Worm (Caenorhabditis elegans): ENCODE data around the gene F19G12.9.

ce11 chrX:1393891-1394290 lies 25.1 kb upstream of the F19G12.9 start, which contains the start of gene F56C3.9:
- TF ChIP-seq ztf-29 (GFP tag; IDR thresholded peaks at IDR 0.05) (no peak), flt-1 (GFP tag; IDR thresholded peaks at IDR 0.05) (no peak), ztf-23 (GFP tag; IDR thresholded peaks at IDR 0.05) (no peak), T22C8.4 (GFP tag; IDR thresholded peaks at IDR 0.05) (no peak), klf-2 (GFP tag; conservative IDR thresholded peaks at IDR 0.05) (no peak), med-1 (GFP tag; optimal IDR thresholded peaks at IDR 0.05; ENCODE audit: insufficient read depth) (no peak), cog-1 (tag; optimal IDR thresholded peaks at IDR 0.05) (no peak)

All from whole organism, midembryonic.